Fruit fly (Drosophila melanogaster) whole organism, embryonic: Measurements from ENCODE around the gene RabX6.

Source experiments
- ATbp ChIP-seq: fragments of 200-800 bp; sonication (Bioruptor generic); optimal IDR thresholded peaks from 2 replicates; lab custom pipeline; 2017; ENCODE audit warnings: missing biosample characterization, mild to moderate bottlenecking, missing genetic modification characterization, missing genetic modification reagents
- Antp ChIP-seq: fragments of 200-800 bp; sonication (Bioruptor generic); optimal IDR thresholded peaks from 3 replicates; lab custom pipeline; 2016; ENCODE audit warnings: missing biosample characterization, missing genetic modification characterization
- Awh ChIP-seq: fragments of 200-800 bp; sonication (Bioruptor generic); IDR thresholded peaks from 2 replicates; pipeline ENCODE4, ENCODE4 v1.3.6; 2022; ENCODE audit warnings: missing biosample characterization, missing genetic modification characterization
- CG11398 ChIP-seq: fragments of 200-800 bp; sonication (Bioruptor generic); optimal IDR thresholded peaks from 2 replicates; lab custom pipeline; 2016; ENCODE audit warnings: missing biosample characterization, missing genetic modification characterization
- CG12219 ChIP-seq: fragments of 200-800 bp; sonication (Bioruptor generic); optimal IDR thresholded peaks from 3 replicates; lab custom pipeline; 2018; ENCODE audit warnings: missing biosample characterization, mild to moderate bottlenecking, missing genetic modification characterization
- CG16779 ChIP-seq: fragments of 200-800 bp; sonication (Bioruptor generic); IDR thresholded peaks from 2 replicates; pipeline ENCODE4 v1.3.6; 2022; ENCODE audit warnings: missing biosample characterization, missing genetic modification characterization
- CG16813 ChIP-seq: fragments of 200-800 bp; sonication (Bioruptor generic); IDR thresholded peaks from 3 replicates; pipeline ENCODE4 v1.3.6; 2022; ENCODE audit warnings: missing biosample characterization, missing genetic modification characterization; ENCODE audit not compliant: partially characterized antibody
- CG17829 ChIP-seq: fragments of 200-800 bp; optimal IDR thresholded peaks from 2 replicates; lab custom pipeline; 2019; ENCODE audit warnings: missing biosample characterization, mild to moderate bottlenecking, missing genetic modification characterization, moderate library complexity
- CG18599 ChIP-seq: fragments of 200-800 bp; sonication (Bioruptor generic); optimal IDR thresholded peaks from 3 replicates; lab custom pipeline; 2017; ENCODE audit warnings: missing biosample characterization, missing genetic modification characterization, mild to moderate bottlenecking, moderate library complexity, missing genetic modification reagents
- CG31224 ChIP-seq: fragments of 200-800 bp; sonication (Bioruptor generic); IDR thresholded peaks from 2 replicates; pipeline ENCODE4 v1.3.6; 2022; ENCODE audit warnings: missing biosample characterization, missing genetic modification characterization
- CG33213 ChIP-seq: fragments of 200-800 bp; sonication (Bioruptor generic); optimal IDR thresholded peaks from 3 replicates; lab custom pipeline; 2016; ENCODE audit warnings: missing biosample characterization, missing genetic modification characterization
- CG4404 ChIP-seq: fragments of 200-800 bp; sonication (Bioruptor generic); IDR thresholded peaks from 2 replicates; pipeline ENCODE4 v1.3.6; 2022; ENCODE audit warnings: missing biosample characterization, missing genetic modification characterization
- CG4730 ChIP-seq: fragments of 200-800 bp; sonication (Bioruptor generic); IDR thresholded peaks from 2 replicates; pipeline ENCODE4 v1.3.6; 2022; ENCODE audit warnings: missing biosample characterization, missing genetic modification characterization
- CG5180 ChIP-seq: fragments of 200-800 bp; sonication (Bioruptor generic); optimal IDR thresholded peaks from 3 replicates; lab custom pipeline; 2017; ENCODE audit warnings: missing biosample characterization, missing genetic modification characterization, mild to moderate bottlenecking, moderate library complexity, missing genetic modification reagents
- CG7928 ChIP-seq: fragments of 200-800 bp; sonication (Bioruptor generic); optimal IDR thresholded peaks from 2 replicates; lab custom pipeline; 2017; ENCODE audit warnings: missing biosample characterization, mild to moderate bottlenecking, missing genetic modification characterization
- CG9797 ChIP-seq: fragments of 200-800 bp; sonication (Bioruptor generic); optimal IDR thresholded peaks from 3 replicates; lab custom pipeline; 2018; ENCODE audit warnings: missing biosample characterization, mild to moderate bottlenecking, missing genetic modification characterization
- CG9932 ChIP-seq: fragments of 200-800 bp; sonication (Bioruptor generic); IDR thresholded peaks from 2 replicates; pipeline ENCODE4 v1.3.6; 2022; ENCODE audit warnings: missing biosample characterization, missing genetic modification characterization
- Dbx ChIP-seq: fragments of 200-800 bp; sonication (Bioruptor generic); IDR thresholded peaks from 3 replicates; pipeline ENCODE4 v1.3.6; 2022; ENCODE audit warnings: missing biosample characterization, missing genetic modification characterization
- Dll ChIP-seq: fragments of 200-800 bp; sonication (Bioruptor generic); IDR thresholded peaks from 4 replicates; pipeline ENCODE4 v1.3.6; 2022; ENCODE audit warnings: missing biosample characterization, missing genetic modification characterization; ENCODE audit not compliant: partially characterized antibody
- Dp ChIP-seq: fragments of 200-800 bp; sonication (Bioruptor generic); optimal IDR thresholded peaks from 2 replicates; lab custom pipeline; 2018; ENCODE audit warnings: missing biosample characterization, mild to moderate bottlenecking, missing genetic modification characterization, moderate library complexity
- E2f2 ChIP-seq: fragments of 200-800 bp; sonication (Bioruptor generic); IDR thresholded peaks from 2 replicates; pipeline ENCODE4 v1.3.6; 2022; ENCODE audit warnings: missing biosample characterization, missing genetic modification characterization
- Gug ChIP-seq: fragments of 200-800 bp; sonication (Bioruptor generic); IDR thresholded peaks from 4 replicates; pipeline ENCODE4 v1.3.6; 2022; ENCODE audit warnings: missing biosample characterization, missing genetic modification characterization
- Lim3 ChIP-seq: fragments of 200-800 bp; sonication (Bioruptor generic); IDR thresholded peaks from 2 replicates; pipeline ENCODE4 v1.3.6; 2022; ENCODE audit warnings: missing biosample characterization, missing genetic modification characterization
- Nf-YA ChIP-seq: fragments of 200-800 bp; sonication (Bioruptor generic); IDR thresholded peaks from 2 replicates; pipeline ENCODE4 v1.3.6; 2022; ENCODE audit warnings: missing biosample characterization, missing genetic modification characterization
- NfI ChIP-seq: fragments of 200-800 bp; sonication (Bioruptor generic); optimal IDR thresholded peaks from 3 replicates; lab custom pipeline; 2018; ENCODE audit warnings: missing biosample characterization, mild to moderate bottlenecking, missing genetic modification characterization, moderate library complexity
- Sox102F ChIP-seq: fragments of 200-800 bp; sonication (Bioruptor generic); optimal IDR thresholded peaks from 2 replicates; lab custom pipeline; 2018; ENCODE audit warnings: missing biosample characterization, mild to moderate bottlenecking, missing genetic modification characterization, moderate library complexity
- Sry-β ChIP-seq: fragments of 200-800 bp; sonication (Bioruptor generic); optimal IDR thresholded peaks from 2 replicates; lab custom pipeline; 2018; ENCODE audit warnings: missing biosample characterization, mild to moderate bottlenecking, missing genetic modification characterization, moderate library complexity
- ac ChIP-seq: fragments of 200-800 bp; sonication (Bioruptor generic); optimal IDR thresholded peaks from 3 replicates; lab custom pipeline; 2017; ENCODE audit warnings: missing biosample characterization, mild to moderate bottlenecking, missing genetic modification characterization
- bbx ChIP-seq: fragments of 200-800 bp; sonication (Bioruptor generic); IDR thresholded peaks from 2 replicates; pipeline ENCODE4 v1.3.6; 2022; ENCODE audit warnings: missing biosample characterization, missing genetic modification characterization; ENCODE audit not compliant: partially characterized antibody
- chn ChIP-seq: fragments of 200-800 bp; sonication (Bioruptor generic); optimal IDR thresholded peaks from 2 replicates; lab custom pipeline; 2016; ENCODE audit warnings: missing biosample characterization, missing genetic modification characterization
- crc ChIP-seq: fragments of 200-800 bp; sonication (Bioruptor generic); optimal IDR thresholded peaks from 2 replicates; lab custom pipeline; 2016; ENCODE audit warnings: missing biosample characterization, missing genetic modification characterization
- crol ChIP-seq: fragments of 200-800 bp; sonication (Bioruptor generic); IDR thresholded peaks from 2 replicates; pipeline ENCODE4 v1.3.6; 2022; ENCODE audit warnings: missing biosample characterization, missing genetic modification characterization
- dati ChIP-seq: fragments of 200-800 bp; sonication (Bioruptor generic); IDR thresholded peaks from 2 replicates; pipeline ENCODE4 v1.3.6; 2022; ENCODE audit warnings: missing biosample characterization, missing genetic modification characterization
- exex ChIP-seq: fragments of 200-800 bp; sonication (Bioruptor generic); optimal IDR thresholded peaks from 4 replicates; lab custom pipeline; 2018; ENCODE audit warnings: missing biosample characterization, mild to moderate bottlenecking, missing genetic modification characterization, moderate library complexity
- fd64A ChIP-seq: fragments of 200-800 bp; sonication (Bioruptor generic); optimal IDR thresholded peaks from 3 replicates; lab custom pipeline; 2018; ENCODE audit warnings: missing biosample characterization, mild to moderate bottlenecking, missing genetic modification characterization
- fd96Cb ChIP-seq: fragments of 200-800 bp; sonication (Bioruptor generic); optimal IDR thresholded peaks from 2 replicates; lab custom pipeline; 2018; ENCODE audit warnings: missing biosample characterization, mild to moderate bottlenecking, missing genetic modification characterization, moderate library complexity
- gce ChIP-seq: fragments of 200-800 bp; sonication (Bioruptor generic); IDR thresholded peaks from 3 replicates; pipeline ENCODE4 v1.3.6; 2022; ENCODE audit warnings: missing biosample characterization, missing genetic modification characterization
- hb ChIP-seq: fragments of 200-800 bp; sonication (Bioruptor generic); IDR thresholded peaks from 3 replicates; pipeline ENCODE4 v1.3.6; 2022; ENCODE audit warnings: missing biosample characterization, missing genetic modification characterization; ENCODE audit not compliant: partially characterized antibody
- nau ChIP-seq: fragments of 200-800 bp; sonication (Bioruptor generic); optimal IDR thresholded peaks from 3 replicates; lab custom pipeline; 2017; ENCODE audit warnings: missing biosample characterization, mild to moderate bottlenecking, missing genetic modification characterization, missing genetic modification reagents
- pfk ChIP-seq: fragments of 200-800 bp; sonication (Bioruptor generic); optimal IDR thresholded peaks from 2 replicates; lab custom pipeline; 2018; ENCODE audit warnings: missing biosample characterization, mild to moderate bottlenecking, missing genetic modification characterization, moderate library complexity
- sd ChIP-seq: fragments of 200-800 bp; sonication (Bioruptor generic); optimal IDR thresholded peaks from 3 replicates; lab custom pipeline; 2018; ENCODE audit warnings: missing biosample characterization, mild to moderate bottlenecking, missing genetic modification characterization, moderate library complexity
- shn ChIP-seq: fragments of 200-800 bp; sonication (Bioruptor generic); optimal IDR thresholded peaks from 3 replicates; lab custom pipeline; 2016; ENCODE audit warnings: missing biosample characterization, missing genetic modification characterization
- ssp ChIP-seq: fragments of 200-800 bp; sonication (Bioruptor generic); IDR thresholded peaks from 2 replicates; pipeline ENCODE4 v1.3.6; 2022; ENCODE audit warnings: missing biosample characterization, missing genetic modification characterization
- tna ChIP-seq: fragments of 200-800 bp; sonication (Bioruptor generic); IDR thresholded peaks from 2 replicates; pipeline ENCODE4 v1.3.6; 2022; ENCODE audit warnings: missing biosample characterization, missing genetic modification characterization; ENCODE audit not compliant: partially characterized antibody
- trh ChIP-seq: fragments of 200-800 bp; sonication (Bioruptor generic); optimal IDR thresholded peaks from 2 replicates; lab custom pipeline; 2016; ENCODE audit warnings: missing biosample characterization, missing genetic modification characterization
- unpg ChIP-seq: fragments of 200-800 bp; sonication (Bioruptor generic); optimal IDR thresholded peaks from 3 replicates; lab custom pipeline; 2018; ENCODE audit warnings: missing biosample characterization, mild to moderate bottlenecking, missing genetic modification characterization, moderate library complexity
- wdn ChIP-seq: fragments of 200-800 bp; sonication (Bioruptor generic); IDR thresholded peaks from 2 replicates; pipeline ENCODE4 v1.3.6; 2022; ENCODE audit warnings: missing biosample characterization, missing genetic modification characterization
- wek ChIP-seq: fragments of 200-800 bp; sonication (Bioruptor generic); optimal IDR thresholded peaks from 3 replicates; lab custom pipeline; 2018; ENCODE audit warnings: missing biosample characterization, mild to moderate bottlenecking, missing genetic modification characterization, moderate library complexity

RabX6 gene

dm6 chr3L:738523-739356, 48.4 kb downstream of the RabX6 start (continued):
- TF ChIP-seq fd64A (GFP tag; lab: Kevin White, UChicago): peak; percentile 82
- peak; percentile 56 for TF ChIP-seq exex (tag; lab: Kevin White, UChicago)
- peak; percentile 79 for TF ChIP-seq CG12219 (GFP tag; lab: Kevin White, UChicago)
- TF ChIP-seq CG4730 (GFP tag; lab: Robert Waterston, UW): peak; percentile 84
- TF ChIP-seq fd96Cb (tag; lab: Kevin White, UChicago): peak; percentile 92
- TF ChIP-seq chn (GFP tag; lab: Kevin White, UChicago): peak; percentile 60
- no peak; the same call in 1 of the 2 replicates for TF ChIP-seq bbx (GFP tag; lab: Robert Waterston, UW)
- peak; percentile 94 for TF ChIP-seq unpg (GFP tag; lab: Kevin White, UChicago)
- no peak for TF ChIP-seq hb
- TF ChIP-seq crol (GFP tag; lab: Robert Waterston, UW): peak; percentile 31; the same call in 1 of the 2 replicates
- peak; percentile 85 for TF ChIP-seq nau (GFP tag; lab: Kevin White, UChicago)
- peak; percentile 17 for TF ChIP-seq CG9797 (GFP tag; lab: Kevin White, UChicago)
- TF ChIP-seq CG17829 (tag; lab: Kevin White, UChicago): peak; percentile 96
- peak; percentile 25 for TF ChIP-seq shn
- no peak for TF ChIP-seq CG16813
- TF ChIP-seq CG9932 (GFP tag; lab: Robert Waterston, UW): peak; percentile 75
- TF ChIP-seq E2f2: peak; percentile 75
- no peak for TF ChIP-seq CG11398 (GFP tag; lab: Kevin White, UChicago)
- peak; percentile 2 for TF ChIP-seq crc
- TF ChIP-seq Antp (GFP tag; lab: Kevin White, UChicago): peak; percentile 11
- peak; percentile 54 for TF ChIP-seq ac (GFP tag; lab: Kevin White, UChicago)
- TF ChIP-seq sd: peak; percentile 68
- TF ChIP-seq CG31224 (GFP tag; lab: Robert Waterston, UW): peak; percentile 71
- peak; percentile 93 for TF ChIP-seq ATbp (GFP tag; lab: Kevin White, UChicago)
- TF ChIP-seq trh: peak; percentile 66
- peak; percentile 48 for TF ChIP-seq Sry-β (GFP tag; lab: Kevin White, UChicago)
- TF ChIP-seq CG5180: peak; percentile 77
- peak; percentile 32 for TF ChIP-seq CG33213 (GFP tag; lab: Kevin White, UChicago)
- peak; percentile 68 for TF ChIP-seq Lim3 (GFP tag; lab: Robert Waterston, UW)
- peak; percentile 82 for TF ChIP-seq ssp (GFP tag; lab: Robert Waterston, UW)
- TF ChIP-seq Awh (GFP tag; lab: Robert Waterston, UW): peak; percentile 92
- no peak for TF ChIP-seq pfk (GFP tag; lab: Kevin White, UChicago)
- peak; percentile 59; the same call in 1 of the 2 replicates for TF ChIP-seq dati
- peak; percentile 86 for TF ChIP-seq Nf-YA
- peak; percentile 35 for TF ChIP-seq wek (GFP tag; lab: Kevin White, UChicago)
- TF ChIP-seq Dp: no peak
- peak; percentile 86; the same call in 2 of the 3 replicates for TF ChIP-seq Dbx (GFP tag; lab: Robert Waterston, UW)
- TF ChIP-seq CG18599 (GFP tag; lab: Kevin White, UChicago): peak; percentile 92
- TF ChIP-seq Dll (GFP tag; lab: Robert Waterston, UW): 0 out of 4 replicates have a peak, but pooled peaks have one; percentile 37
- peak; percentile 90 for TF ChIP-seq gce
- peak; percentile 95 for TF ChIP-seq Sox102F (GFP tag; lab: Kevin White, UChicago)
- TF ChIP-seq wdn (GFP tag; lab: Robert Waterston, UW): peak; percentile 71
- TF ChIP-seq CG7928 (GFP tag; lab: Kevin White, UChicago): peak; percentile 23
- no peak for TF ChIP-seq tna
- peak; percentile 82 for TF ChIP-seq NfI
- peak; percentile 78 for TF ChIP-seq Gug
- peak; percentile 80 for TF ChIP-seq CG4404
- TF ChIP-seq CG16779 (GFP tag; lab: Robert Waterston, UW): no peak
